Worm (Caenorhabditis elegans) whole organism, L1 larva: ENCODE data around the gene F41G3.18.

Source experiments
- C04F5.9 ChIP-seq: sonication (generic microtip); optimal IDR thresholded peaks from 2 replicates; lab custom pipeline; 2016; ENCODE audit warnings: missing genetic modification characterization, missing compliant biosample characterization
- C16A3.4 ChIP-seq: fragments of 150-350 bp; optimal IDR thresholded peaks from 2 replicates; lab custom pipeline; 2014; ENCODE audit warnings: missing biosample characterization, missing genetic modification characterization
- C34B4.2 ChIP-seq: sonication (generic microtip); optimal IDR thresholded peaks from 2 replicates; lab custom pipeline; 2017; ENCODE audit warnings: mild to moderate bottlenecking, missing genetic modification characterization, missing compliant biosample characterization
- aha-1 ChIP-seq: fragments of 150-350 bp; optimal IDR thresholded peaks from 2 replicates; lab custom pipeline; 2014; ENCODE audit warnings: missing biosample characterization, missing genetic modification characterization
- alr-1 ChIP-seq: fragments of 200-800 bp; sonication (Bioruptor generic); optimal IDR thresholded peaks from 2 replicates; lab custom pipeline; 2018; ENCODE audit warnings: borderline replicate concordance, mild to moderate bottlenecking, missing genetic modification characterization, missing compliant biosample characterization
- aly-2 ChIP-seq: fragments of 150-350 bp; optimal IDR thresholded peaks from 2 replicates; lab custom pipeline; 2014; ENCODE audit warnings: missing biosample characterization, missing genetic modification characterization
- blmp-1 ChIP-seq: fragments of 150-350 bp; optimal IDR thresholded peaks from 2 replicates; lab custom pipeline; 2014; ENCODE audit warnings: missing biosample characterization, missing genetic modification characterization
- ceh-63 ChIP-seq: fragments of 200-800 bp; sonication (Bioruptor generic); optimal IDR thresholded peaks from 2 replicates; lab custom pipeline; 2018; ENCODE audit warnings: mild to moderate bottlenecking, missing genetic modification characterization, missing compliant biosample characterization
- ceh-8 ChIP-seq: fragments of 200-800 bp; sonication (Bioruptor generic); optimal IDR thresholded peaks from 2 replicates; lab custom pipeline; 2018; ENCODE audit warnings: mild to moderate bottlenecking, missing genetic modification characterization, moderate library complexity, missing compliant biosample characterization
- ceh-82 ChIP-seq, 3 experiments: fragments of 150-350 bp in 1 of 3; sonication (generic microtip) in 2 of 3; optimal IDR thresholded peaks; 2 replicates each; lab custom pipeline; 2014 to 2017; ENCODE audit warnings: missing biosample characterization in 3 of 3, missing genetic modification characterization in 3 of 3
- ceh-90 ChIP-seq: sonication (generic microtip); optimal IDR thresholded peaks from 2 replicates; lab custom pipeline; 2016; ENCODE audit warnings: missing genetic modification characterization, missing compliant biosample characterization
- dpl-1 ChIP-seq, 3 experiments: fragments of 150-350 bp in 2 of 3; sonication (generic microtip) in 1 of 3; optimal IDR thresholded peaks; 2 replicates each; lab custom pipeline; 2014 to 2017; ENCODE audit warnings: missing biosample characterization in 3 of 3, missing genetic modification characterization in 3 of 3, missing genetic modification reagents in 3 of 3
- efl-1 ChIP-seq, 4 experiments: fragments of 150-350 bp; optimal IDR thresholded peaks in 3 of 4; peaks in 1 of 4; 1 replicate in 1 of 4; 2 replicates in 3 of 4; lab custom pipeline; 2014; ENCODE audit warnings: missing biosample characterization in 2 of 4, missing genetic modification characterization in 2 of 4, missing genetic modification reagents in 2 of 4
- elt-3 ChIP-seq, 6 experiments: fragments of 150-350 bp in 1 of 6; sonication (generic microtip); optimal IDR thresholded peaks; 2 replicates each; lab custom pipeline; 2017 to 2018; ENCODE audit warnings: missing biosample characterization in 6 of 6, missing genetic modification characterization in 6 of 6, inconsistent platforms in 1 of 6
- fkh-10 ChIP-seq: sonication (generic microtip); optimal IDR thresholded peaks from 2 replicates; lab custom pipeline; 2017; ENCODE audit warnings: missing biosample characterization, missing genetic modification reagents, missing genetic modification characterization
- fkh-4 ChIP-seq: sonication (generic microtip); optimal IDR thresholded peaks from 2 replicates; lab custom pipeline; 2016; ENCODE audit warnings: missing compliant biosample characterization, missing genetic modification characterization, borderline replicate concordance
- fkh-8 ChIP-seq: sonication (generic microtip); optimal IDR thresholded peaks from 2 replicates; lab custom pipeline; 2016; ENCODE audit warnings: mild to moderate bottlenecking, missing genetic modification characterization, missing compliant biosample characterization
- fos-1 ChIP-seq: fragments of 150-350 bp; optimal IDR thresholded peaks from 2 replicates; lab custom pipeline; 2014; ENCODE audit warnings: missing biosample characterization, missing genetic modification characterization
- hlh-17 ChIP-seq: fragments of 200-800 bp; sonication (Bioruptor generic); optimal IDR thresholded peaks from 2 replicates; lab custom pipeline; 2018; ENCODE audit warnings: missing genetic modification characterization, mild to moderate bottlenecking, missing compliant biosample characterization, moderate library complexity, borderline replicate concordance
- hpl-2 ChIP-seq: fragments of 150-350 bp; optimal IDR thresholded peaks from 2 replicates; lab custom pipeline; 2014; ENCODE audit warnings: missing biosample characterization, missing genetic modification reagents, missing genetic modification characterization
- jun-1 ChIP-seq: fragments of 150-350 bp; optimal IDR thresholded peaks from 2 replicates; lab custom pipeline; 2014; ENCODE audit warnings: missing biosample characterization, missing genetic modification reagents, missing genetic modification characterization
- lin-13 ChIP-seq: fragments of 150-350 bp; optimal IDR thresholded peaks from 2 replicates; lab custom pipeline; 2014; ENCODE audit warnings: missing biosample characterization, missing genetic modification reagents, missing genetic modification characterization
- lin-14 ChIP-seq: fragments of 200-800 bp; sonication (Bioruptor generic); optimal IDR thresholded peaks from 2 replicates; lab custom pipeline; 2018; ENCODE audit warnings: mild to moderate bottlenecking, missing genetic modification characterization, moderate library complexity, missing compliant biosample characterization
- lin-15B ChIP-seq: fragments of 150-350 bp; sonication (generic microtip); optimal IDR thresholded peaks from 3 replicates; lab custom pipeline; 2014; ENCODE audit warnings: missing biosample characterization, missing genetic modification characterization
- lin-35 ChIP-seq, 2 experiments: fragments of 150-350 bp; optimal IDR thresholded peaks; 2 replicates each; lab custom pipeline; 2014; ENCODE audit warnings: missing biosample characterization in 2 of 2, missing genetic modification characterization in 2 of 2, missing genetic modification reagents in 2 of 2
- nhr-12 ChIP-seq: sonication (generic microtip); optimal IDR thresholded peaks from 2 replicates; lab custom pipeline; 2017; ENCODE audit warnings: missing biosample characterization, missing genetic modification characterization
- nhr-19 ChIP-seq: fragments of 200-800 bp; sonication (Bioruptor generic); conservative IDR thresholded peaks from 2 replicates; pipeline ENCODE4 v1.3.6; 2022; ENCODE audit warnings: missing genetic modification characterization, missing compliant biosample characterization
- nhr-20 ChIP-seq: sonication (generic microtip); optimal IDR thresholded peaks from 2 replicates; lab custom pipeline; 2016; ENCODE audit warnings: mild to moderate bottlenecking, missing genetic modification characterization, missing compliant biosample characterization
- nhr-237 ChIP-seq: fragments of 150-350 bp; optimal IDR thresholded peaks from 2 replicates; lab custom pipeline; 2014; ENCODE audit warnings: missing biosample characterization, missing genetic modification characterization
- nhr-47 ChIP-seq: sonication (generic microtip); optimal IDR thresholded peaks from 2 replicates; lab custom pipeline; 2016; ENCODE audit warnings: mild to moderate bottlenecking, missing genetic modification characterization, moderate library complexity, missing compliant biosample characterization
- nhr-71 ChIP-seq: sonication (generic microtip); optimal IDR thresholded peaks from 2 replicates; lab custom pipeline; 2016; ENCODE audit warnings: mild to moderate bottlenecking, missing genetic modification characterization, moderate library complexity, missing compliant biosample characterization
- nhr-76 ChIP-seq: sonication (generic microtip); optimal IDR thresholded peaks from 2 replicates; lab custom pipeline; 2017; ENCODE audit warnings: missing biosample characterization, missing genetic modification characterization
- nhr-77 ChIP-seq: fragments of 150-350 bp; optimal IDR thresholded peaks from 2 replicates; lab custom pipeline; 2014; ENCODE audit warnings: missing biosample characterization, missing genetic modification characterization
- nhr-90 ChIP-seq: sonication (generic microtip); optimal IDR thresholded peaks from 2 replicates; lab custom pipeline; 2016; ENCODE audit warnings: mild to moderate bottlenecking, missing genetic modification characterization, missing compliant biosample characterization; ENCODE audit not compliant: poor library complexity
- pag-3 ChIP-seq: sonication (generic microtip); optimal IDR thresholded peaks from 2 replicates; lab custom pipeline; 2017; ENCODE audit warnings: missing genetic modification characterization, mild to moderate bottlenecking, missing compliant biosample characterization, antibody characterized with exemption, borderline replicate concordance; ENCODE audit not compliant: insufficient read depth
- pqm-1 ChIP-seq: sonication (generic microtip); optimal IDR thresholded peaks from 3 replicates; lab custom pipeline; 2017; ENCODE audit warnings: missing biosample characterization, missing genetic modification characterization
- snpc-4 ChIP-seq: fragments of 150-350 bp; optimal IDR thresholded peaks from 2 replicates; lab custom pipeline; 2014; ENCODE audit warnings: missing biosample characterization, missing genetic modification characterization
- snu-23 ChIP-seq: sonication (generic microtip); optimal IDR thresholded peaks from 2 replicates; lab custom pipeline; 2016; ENCODE audit warnings: missing genetic modification characterization, missing compliant biosample characterization
- sox-4 ChIP-seq: sonication (generic microtip); optimal IDR thresholded peaks from 2 replicates; lab custom pipeline; 2016; ENCODE audit warnings: missing genetic modification characterization, missing compliant biosample characterization
- sup-37 ChIP-seq: fragments of 200-800 bp; sonication (Bioruptor generic); optimal IDR thresholded peaks from 2 replicates; lab custom pipeline; 2018; ENCODE audit warnings: mild to moderate bottlenecking, missing genetic modification characterization, missing compliant biosample characterization
- swsn-7 ChIP-seq: sonication (generic microtip); optimal IDR thresholded peaks from 2 replicates; lab custom pipeline; 2016; ENCODE audit warnings: missing genetic modification characterization, missing compliant biosample characterization
- tbx-2 ChIP-seq: sonication (generic microtip); optimal IDR thresholded peaks from 2 replicates; lab custom pipeline; 2016; ENCODE audit warnings: missing genetic modification characterization, missing compliant biosample characterization
- tlp-1 ChIP-seq: fragments of 150-350 bp; optimal IDR thresholded peaks from 2 replicates; lab custom pipeline; 2014; ENCODE audit warnings: missing biosample characterization, missing genetic modification characterization
- unc-130 ChIP-seq: fragments of 150-350 bp; optimal IDR thresholded peaks from 2 replicates; lab custom pipeline; 2017; ENCODE audit warnings: missing biosample characterization, missing genetic modification characterization, inconsistent platforms
- unc-62 ChIP-seq: fragments of 150-350 bp; optimal IDR thresholded peaks from 2 replicates; lab custom pipeline; 2014; ENCODE audit warnings: missing biosample characterization, missing genetic modification reagents, missing genetic modification characterization
- zag-1 ChIP-seq: fragments of 150-350 bp; optimal IDR thresholded peaks from 2 replicates; lab custom pipeline; 2014; ENCODE audit warnings: missing biosample characterization, missing genetic modification characterization
- ztf-11 ChIP-seq, 2 experiments: sonication (generic microtip); optimal IDR thresholded peaks; 2 replicates each; lab custom pipeline; 2016 to 2017; ENCODE audit warnings: missing genetic modification characterization in 2 of 2, missing biosample characterization in 1 of 2, missing compliant biosample characterization in 1 of 2
- ztf-4 ChIP-seq: fragments of 150-350 bp; optimal IDR thresholded peaks from 2 replicates; lab custom pipeline; 2014; ENCODE audit warnings: missing biosample characterization, missing genetic modification characterization

The F41G3.18 gene

DNA sequence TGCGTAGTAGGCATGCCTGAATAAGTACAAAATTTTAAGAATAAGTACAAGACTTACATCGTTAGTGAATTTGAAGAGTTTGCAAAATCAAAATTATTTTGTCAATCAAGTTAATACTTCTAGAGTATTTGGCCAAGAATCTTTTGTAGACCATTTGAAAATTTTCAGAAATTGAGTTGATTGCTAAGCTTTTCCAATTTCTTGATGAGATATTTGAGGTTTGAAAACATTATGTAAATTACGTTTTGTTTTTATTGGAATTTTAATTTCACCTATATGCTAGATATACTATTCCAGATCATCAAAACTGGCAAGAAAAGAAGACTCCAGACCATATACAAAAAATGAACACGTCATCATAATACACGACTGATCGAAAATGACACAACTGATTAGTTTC, 34.9 kb downstream of the F41G3.18 start, which contains the start of gene tab-1:
Gene tab-1, plus strand, starts transcription at position 301 of the 400 bp plus-strand sequence.
- TF ChIP-seq C34B4.2 (tag; lab: Kevin White, UChicago) (no peak), aha-1 (no peak), nhr-71 (tag; lab: Kevin White, UChicago) (no peak), C16A3.4 (tag; lab: Kevin White, UChicago) (no peak), sox-4 (tag; lab: Kevin White, UChicago) (no peak), pqm-1 (no peak), zag-1 (tag; lab: Kevin White, UChicago) (no peak)

ce11 chrII:6807162-6807561, 39.0 kb downstream of the F41G3.18 start, which contains the start of gene F31E8.5:
TSS of gene F31E8.5 (minus strand) at chrII:6807262.
- TF ChIP-seq hlh-17 (GFP tag; lab: Kevin White, UChicago) (no peak), swsn-7 (tag; lab: Kevin White, UChicago) (no peak), snpc-4 (tag; lab: Kevin White, UChicago) (no peak), nhr-19 (GFP tag; lab: Robert Waterston, UW) (no peak), nhr-76 (tag; lab: Kevin White, UChicago) (no peak), unc-130 (tag; lab: Kevin White, UChicago) (no peak), ztf-11 (tag; optimal IDR thresholded peaks at IDR 0.05; lab: Kevin White, UChicago) (no peak), elt-3 (tag; optimal IDR thresholded peaks at IDR 0.05; lab: Kevin White, UChicago) (no peak), fkh-4 (tag; lab: Kevin White, UChicago) (no peak), hpl-2 (GFP tag; lab: Kevin White, UChicago) (no peak), sup-37 (no peak), ceh-8 (no peak), efl-1 (optimal IDR thresholded peaks at IDR 0.05; lab: Kevin White, UChicago) (no peak), efl-1 (GFP tag; optimal IDR thresholded peaks at IDR 0.05 in 1 of 2; lab: Kevin White, UChicago) (no peak), lin-14 (GFP tag; lab: Kevin White, UChicago) (no peak), ceh-90 (tag; lab: Kevin White, UChicago) (no peak), lin-13 (GFP tag; lab: Kevin White, UChicago) (no peak), dpl-1 (GFP tag; optimal IDR thresholded peaks at IDR 0.05; lab: Kevin White, UChicago) (no peak), ztf-4 (tag; lab: Kevin White, UChicago) (no peak), pqm-1 (no peak)
- TF ChIP-seq, all 84 proteins: peak for 0

- TF ChIP-seq nhr-47 (tag; lab: Kevin White, UChicago) = peak; percentile 29
- no peak for TF ChIP-seq nhr-90 (tag; lab: Kevin White, UChicago)
- no peak for TF ChIP-seq unc-62 (GFP tag; lab: Kevin White, UChicago)
- no peak for TF ChIP-seq lin-15B (tag; lab: Kevin White, UChicago)
- no peak for TF ChIP-seq jun-1 (tag; lab: Kevin White, UChicago)
- peak in 1 of 3 experiments; percentile 31 for TF ChIP-seq ceh-82 (tag; optimal IDR thresholded peaks at IDR 0.05; lab: Kevin White, UChicago)
- no peak for TF ChIP-seq nhr-12 (tag; lab: Kevin White, UChicago)
- no peak for TF ChIP-seq C16A3.4 (tag; lab: Kevin White, UChicago)
- TF ChIP-seq ceh-63 (GFP tag; lab: Kevin White, UChicago) = no peak
- no peak for TF ChIP-seq pag-3 (tag; lab: Kevin White, UChicago)
- no peak for TF ChIP-seq C34B4.2 (tag; lab: Kevin White, UChicago)
- no peak for TF ChIP-seq aly-2
- no peak for TF ChIP-seq ztf-11 (tag; optimal IDR thresholded peaks at IDR 0.05; lab: Kevin White, UChicago)
- TF ChIP-seq tlp-1 (tag; lab: Kevin White, UChicago) = no peak
- TF ChIP-seq C04F5.9 (tag; lab: Kevin White, UChicago) = no peak
- TF ChIP-seq swsn-7 (tag; lab: Kevin White, UChicago) = peak; percentile 33
- TF ChIP-seq fkh-8 (tag; lab: Kevin White, UChicago) = peak; percentile 51
- TF ChIP-seq hpl-2 (GFP tag; lab: Kevin White, UChicago) = no peak
- peak in 1 of 2 experiments; percentile 5 for TF ChIP-seq lin-35 (GFP tag; optimal IDR thresholded peaks at IDR 0.05; lab: Kevin White, UChicago)
- no peak for TF ChIP-seq nhr-20 (tag; lab: Kevin White, UChicago)
- TF ChIP-seq pqm-1 = no peak
- TF ChIP-seq nhr-77 (tag; lab: Kevin White, UChicago) = no peak
- peak; percentile 21 for TF ChIP-seq tbx-2 (tag; lab: Kevin White, UChicago)
- no peak for TF ChIP-seq nhr-237 (tag; lab: Kevin White, UChicago)
- no peak for TF ChIP-seq fos-1
- no peak for TF ChIP-seq alr-1 (tag; lab: Kevin White, UChicago)
- no peak for TF ChIP-seq lin-13 (GFP tag; lab: Kevin White, UChicago)
- TF ChIP-seq snu-23 (GFP tag; lab: Kevin White, UChicago) = no peak
- peak; percentile 78 for TF ChIP-seq lin-14 (GFP tag; lab: Kevin White, UChicago)
- TF ChIP-seq blmp-1 (tag; lab: Kevin White, UChicago) = no peak
- peak; percentile 12 for TF ChIP-seq fkh-10
These were observed 40.4 kb downstream of the F41G3.18 start for ce11 chrII:6808539-6808938.
